Fruit fly (Drosophila melanogaster): Measurements from ENCODE around the gene CG14339.

DNA sequence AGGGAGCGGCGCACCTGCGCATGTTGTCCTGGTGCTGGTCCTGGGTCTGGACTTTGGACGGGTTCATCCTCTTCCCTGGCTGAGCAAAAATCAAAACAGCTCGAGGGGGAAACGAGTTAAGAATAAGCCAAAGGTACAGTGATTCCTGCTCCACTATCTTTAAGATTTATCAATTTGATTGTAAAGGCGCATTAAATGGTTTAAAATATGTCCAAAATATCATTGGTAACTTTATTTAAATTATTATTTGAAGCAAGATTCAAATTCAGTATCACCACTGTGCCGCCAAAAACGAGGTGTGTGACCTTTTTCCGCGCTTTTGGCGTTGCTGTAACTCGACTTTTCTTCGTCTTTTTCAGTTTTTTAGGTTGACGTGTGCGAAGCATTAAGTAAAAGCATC lies 38.9 kb upstream of the CG14339 start:
- TF ChIP-seq ovo (GFP tag; optimal IDR thresholded peaks at IDR 0.05) (no peak), Mnt (GFP tag; optimal IDR thresholded peaks at IDR 0.05) (no peak), toe (GFP tag; optimal IDR thresholded peaks at IDR 0.05) (no peak)

All from whole organism, adult.